Worm (Caenorhabditis elegans) whole organism, young adult: ENCODE data around the gene srsx-40.

ENCODE experiments used
- Y53G8AR.9 ChIP-seq: fragments of 200-800 bp; sonication (Bioruptor generic); conservative IDR thresholded peaks from 2 replicates; pipeline ENCODE4 v1.3.6; 2022; ENCODE audit warnings: missing genetic modification reagents, missing genetic modification characterization, missing compliant biosample characterization
- fkh-3 ChIP-seq: sonication (generic microtip); optimal IDR thresholded peaks from 2 replicates; lab custom pipeline; 2016; ENCODE audit warnings: mild to moderate bottlenecking, missing genetic modification characterization, missing compliant biosample characterization
- him-1 ChIP-seq: sonication (generic microtip); optimal IDR thresholded peaks from 2 replicates; lab custom pipeline; 2016; ENCODE audit warnings: missing genotype, missing genetic modification reagents, missing genetic modification characterization, missing compliant biosample characterization
- pha-4 ChIP-seq: fragments of 150-350 bp; sonication (generic microtip); optimal IDR thresholded peaks from 2 replicates; lab custom pipeline; 2014; ENCODE audit warnings: missing biosample characterization, missing genetic modification reagents, missing genetic modification characterization
- unc-130 ChIP-seq: sonication (generic microtip); optimal IDR thresholded peaks from 2 replicates; lab custom pipeline; 2016; ENCODE audit warnings: missing genetic modification reagents, missing genetic modification characterization, missing compliant biosample characterization

DNA sequence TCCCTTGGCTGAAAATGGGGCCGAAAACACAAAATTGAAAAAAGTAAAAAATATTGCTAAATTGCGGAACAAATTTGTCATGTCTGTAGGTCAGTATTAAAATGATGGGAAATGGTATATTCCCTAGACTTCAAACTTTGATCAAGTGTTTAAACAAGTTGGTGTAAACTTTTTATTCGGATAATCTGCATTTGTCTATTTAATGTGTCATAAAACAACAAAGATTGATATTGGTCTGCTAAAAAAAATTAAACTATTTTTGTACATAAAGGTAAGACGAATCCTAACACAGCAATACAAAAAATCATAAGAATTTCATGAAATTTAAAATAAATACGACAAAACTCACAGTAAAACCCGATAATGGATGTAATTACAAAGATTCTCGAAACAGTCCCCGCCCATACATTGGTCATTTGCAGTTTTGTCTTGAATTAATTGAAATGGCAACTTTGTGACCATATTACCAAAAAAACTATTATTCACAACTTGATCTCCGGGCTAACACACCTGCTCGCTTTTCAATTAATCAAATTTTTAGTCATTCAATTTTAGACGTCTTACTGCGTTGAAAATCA is 20.6 kb upstream of the srsx-40 start, which contains the start of the genes ZK105.6 and ZK105.8:
- TF ChIP-seq him-1 (tag; lab: Kevin White, UChicago) (no peak), unc-130 (GFP tag; lab: Kevin White, UChicago) (no peak), pha-4 (tag; lab: Kevin White, UChicago) (no peak), fkh-3 (tag; lab: Kevin White, UChicago) (no peak), Y53G8AR.9 (GFP tag; lab: Robert Waterston, UW) (no peak)
